Worm (Caenorhabditis elegans) whole organism, L3 larva: Measurements from ENCODE around the gene C35D10.12.

Experiments used
- ZK546.5 ChIP-seq: sonication (generic microtip); optimal IDR thresholded peaks from 2 replicates; lab custom pipeline; 2017; ENCODE audit warnings: missing biosample characterization, missing genetic modification characterization
- aly-2 ChIP-seq: fragments of 150-350 bp; optimal IDR thresholded peaks from 2 replicates; lab custom pipeline; 2014; ENCODE audit warnings: missing biosample characterization, missing genetic modification characterization
- ama-1 ChIP-seq: fragments of 150-350 bp; optimal IDR thresholded peaks from 2 replicates; lab custom pipeline; 2018
- ceh-28 ChIP-seq: fragments of 150-350 bp; optimal IDR thresholded peaks from 2 replicates; lab custom pipeline; 2014; ENCODE audit warnings: missing biosample characterization, missing genetic modification reagents, missing genetic modification characterization
- ceh-82 ChIP-seq: fragments of 150-350 bp; optimal IDR thresholded peaks from 2 replicates; lab custom pipeline; 2014; ENCODE audit warnings: missing biosample characterization, missing genetic modification characterization
- daf-12 ChIP-seq: fragments of 150-350 bp; optimal IDR thresholded peaks from 2 replicates; lab custom pipeline; 2014; ENCODE audit warnings: missing biosample characterization, missing genetic modification reagents, missing genetic modification characterization
- egl-27 ChIP-seq: sonication (generic microtip); optimal IDR thresholded peaks from 4 replicates; lab custom pipeline; 2017; ENCODE audit warnings: missing biosample characterization, missing genetic modification reagents, missing genetic modification characterization
- elt-2 ChIP-seq: sonication (generic microtip); optimal IDR thresholded peaks from 2 replicates; lab custom pipeline; 2016; ENCODE audit warnings: missing genetic modification reagents, mild to moderate bottlenecking, missing genetic modification characterization, missing compliant biosample characterization
- elt-3 ChIP-seq, 3 experiments: fragments of 150-350 bp in 1 of 3; sonication (generic microtip) in 2 of 3; optimal IDR thresholded peaks; 2 replicates in 2 of 3; 4 replicates in 1 of 3; lab custom pipeline; 2014 to 2017; ENCODE audit warnings: missing biosample characterization in 3 of 3, missing genetic modification characterization in 3 of 3
- fkh-10 ChIP-seq: sonication (generic microtip); optimal IDR thresholded peaks from 2 replicates; lab custom pipeline; 2017; ENCODE audit warnings: missing biosample characterization, missing genetic modification reagents, missing genetic modification characterization
- fkh-2 ChIP-seq: fragments of 150-350 bp; optimal IDR thresholded peaks from 2 replicates; lab custom pipeline; 2014; ENCODE audit warnings: missing biosample characterization, missing genetic modification reagents, missing genetic modification characterization
- fos-1 ChIP-seq: fragments of 150-350 bp; optimal IDR thresholded peaks from 2 replicates; lab custom pipeline; 2014; ENCODE audit warnings: missing biosample characterization, missing genetic modification characterization
- hmg-11 ChIP-seq: sonication (generic microtip); optimal IDR thresholded peaks from 2 replicates; lab custom pipeline; 2016; ENCODE audit warnings: missing genetic modification characterization, missing compliant biosample characterization
- jun-1 ChIP-seq: fragments of 150-350 bp; optimal IDR thresholded peaks from 2 replicates; lab custom pipeline; 2014; ENCODE audit warnings: missing biosample characterization, missing genetic modification reagents, missing genetic modification characterization
- lin-15B ChIP-seq: fragments of 150-350 bp; optimal IDR thresholded peaks from 2 replicates; lab custom pipeline; 2014; ENCODE audit warnings: missing biosample characterization, missing genetic modification characterization
- lsy-12 ChIP-seq: sonication (generic microtip); optimal IDR thresholded peaks from 2 replicates; lab custom pipeline; 2016; ENCODE audit warnings: mild to moderate bottlenecking, missing genetic modification characterization, missing compliant biosample characterization
- mml-1 ChIP-seq: fragments of 150-350 bp; sonication (generic microtip); optimal IDR thresholded peaks from 3 replicates; lab custom pipeline; 2014; ENCODE audit warnings: missing biosample characterization, missing genetic modification characterization
- nfya-1 ChIP-seq: sonication (generic microtip); optimal IDR thresholded peaks from 2 replicates; lab custom pipeline; 2017; ENCODE audit warnings: missing genetic modification characterization, mild to moderate bottlenecking, missing compliant biosample characterization, antibody characterized with exemption, moderate library complexity; ENCODE audit not compliant: insufficient read depth
- nhr-12 ChIP-seq: fragments of 150-350 bp; optimal IDR thresholded peaks from 2 replicates; lab custom pipeline; 2014; ENCODE audit warnings: missing biosample characterization, missing genetic modification characterization
- nhr-23 ChIP-seq: fragments of 150-350 bp; optimal IDR thresholded peaks from 2 replicates; lab custom pipeline; 2014; ENCODE audit warnings: missing biosample characterization, missing genetic modification reagents, missing genetic modification characterization
- nhr-237 ChIP-seq: fragments of 150-350 bp; optimal IDR thresholded peaks from 2 replicates; lab custom pipeline; 2014; ENCODE audit warnings: missing biosample characterization, missing genetic modification characterization
- nhr-25 ChIP-seq: sonication (generic microtip); optimal IDR thresholded peaks from 2 replicates; lab custom pipeline; 2017; ENCODE audit warnings: missing biosample characterization, missing genetic modification characterization
- nhr-28 ChIP-seq: fragments of 150-350 bp; optimal IDR thresholded peaks from 2 replicates; lab custom pipeline; 2014; ENCODE audit warnings: missing biosample characterization, missing genetic modification characterization
- nhr-43 ChIP-seq: sonication (generic microtip); optimal IDR thresholded peaks from 2 replicates; lab custom pipeline; 2016; ENCODE audit warnings: mild to moderate bottlenecking, missing genetic modification characterization, missing compliant biosample characterization; ENCODE audit not compliant: poor library complexity, severe bottlenecking
- nhr-67 ChIP-seq: fragments of 150-350 bp; optimal IDR thresholded peaks from 2 replicates; lab custom pipeline; 2014; ENCODE audit warnings: missing biosample characterization, missing genetic modification characterization
- nhr-77 ChIP-seq: fragments of 150-350 bp; optimal IDR thresholded peaks from 2 replicates; lab custom pipeline; 2014; ENCODE audit warnings: missing biosample characterization, missing genetic modification characterization
- pha-4 ChIP-seq: fragments of 150-350 bp; optimal IDR thresholded peaks from 2 replicates; lab custom pipeline; 2014; ENCODE audit warnings: missing biosample characterization, missing genetic modification reagents, missing genetic modification characterization
- pqm-1 ChIP-seq: fragments of 150-350 bp; optimal IDR thresholded peaks from 2 replicates; lab custom pipeline; 2017; ENCODE audit warnings: missing biosample characterization, missing genetic modification characterization, inconsistent platforms
- sea-2 ChIP-seq: fragments of 150-350 bp; sonication (generic microtip); optimal IDR thresholded peaks from 4 replicates; lab custom pipeline; 2014; ENCODE audit warnings: missing biosample characterization, missing genetic modification reagents, missing genetic modification characterization
- skn-1 ChIP-seq: fragments of 150-350 bp; optimal IDR thresholded peaks from 2 replicates; lab custom pipeline; 2014; ENCODE audit warnings: missing biosample characterization, missing genetic modification characterization
- unc-39 ChIP-seq: sonication (generic microtip); optimal IDR thresholded peaks from 4 replicates; lab custom pipeline; 2017; ENCODE audit warnings: missing biosample characterization, missing genetic modification characterization
- ztf-11 ChIP-seq: fragments of 150-350 bp; optimal IDR thresholded peaks from 2 replicates; lab custom pipeline; 2014; ENCODE audit warnings: missing biosample characterization, missing genetic modification characterization
- ztf-4 ChIP-seq: fragments of 150-350 bp; optimal IDR thresholded peaks from 2 replicates; lab custom pipeline; 2014; ENCODE audit warnings: missing biosample characterization, missing genetic modification characterization

The C35D10.12 gene

ce11 chrIII:4856109-4856508, 18.5 kb downstream of the C35D10.12 start, which contains the start of gene C35D10.7:
TSS of gene C35D10.7 (plus strand) at chrIII:4856193.
- TF ChIP-seq hmg-11 (tag; lab: Kevin White, UChicago) (no peak), nhr-23 (tag; lab: Kevin White, UChicago) (no peak), pqm-1 (no peak), ZK546.5 (tag; lab: Kevin White, UChicago) (no peak), ceh-28 (tag; lab: Kevin White, UChicago) (no peak), nhr-43 (tag; lab: Kevin White, UChicago) (no peak), jun-1 (tag; lab: Kevin White, UChicago) (no peak), nhr-77 (tag; lab: Kevin White, UChicago) (no peak)

- TF ChIP-seq elt-3 (tag; optimal IDR thresholded peaks at IDR 0.05; lab: Kevin White, UChicago) (no peak), fkh-2 (tag; lab: Kevin White, UChicago) (no peak), ceh-82 (tag; lab: Kevin White, UChicago) (no peak), fkh-10 (GFP tag; lab: Kevin White, UChicago) (no peak)
- TF ChIP-seq, all 47 proteins: peak for 0
Measured at ce11 chrIII:4854918-4855317, 19.7 kb downstream of the C35D10.12 start, which contains the start of gene C35D10.8. TSS of gene C35D10.8 (plus strand) at chrIII:4855218.

- TF ChIP-seq ceh-82 (tag; lab: Kevin White, UChicago): no peak
- TF ChIP-seq nhr-237 (tag; lab: Kevin White, UChicago): no peak
- TF ChIP-seq unc-39 (tag; lab: Kevin White, UChicago): no peak
- TF ChIP-seq mml-1 (tag; lab: Kevin White, UChicago): no peak
- no peak for TF ChIP-seq nhr-77 (tag; lab: Kevin White, UChicago)
- TF ChIP-seq nhr-12 (tag; lab: Kevin White, UChicago): no peak
- TF ChIP-seq nhr-28 (tag; lab: Kevin White, UChicago): no peak
- no peak for TF ChIP-seq ZK546.5 (tag; lab: Kevin White, UChicago)
- TF ChIP-seq elt-3 (tag; optimal IDR thresholded peaks at IDR 0.05; lab: Kevin White, UChicago): no peak
- no peak for TF ChIP-seq nhr-23 (tag; lab: Kevin White, UChicago)
- TF ChIP-seq ama-1: no peak
- TF ChIP-seq ztf-11 (tag; lab: Kevin White, UChicago): no peak
- no peak for TF ChIP-seq nhr-67 (tag; lab: Kevin White, UChicago)
- TF ChIP-seq elt-2 (tag; lab: Kevin White, UChicago): no peak
- no peak for TF ChIP-seq hmg-11 (tag; lab: Kevin White, UChicago)
- TF ChIP-seq fkh-2 (tag; lab: Kevin White, UChicago): no peak
- no peak for TF ChIP-seq aly-2
- no peak for TF ChIP-seq ztf-4 (tag; lab: Kevin White, UChicago)
- no peak for TF ChIP-seq daf-12 (tag; lab: Kevin White, UChicago)
- no peak for TF ChIP-seq nhr-25 (tag; lab: Kevin White, UChicago)
Measured at ce11 chrIII:4852025-4852424, 22.5 kb downstream of the C35D10.12 start, which contains the start of gene ced-4. TSS of gene ced-4 (plus strand) at chrIII:4852325.

- TF ChIP-seq pha-4 (tag; lab: Kevin White, UChicago) (peak; percentile 71), ztf-4 (tag; lab: Kevin White, UChicago) (no peak), skn-1 (tag; lab: Kevin White, UChicago) (peak; percentile 45), nfya-1 (peak; percentile 31), lin-15B (tag; lab: Kevin White, UChicago) (peak; percentile 24), sea-2 (no peak), daf-12 (tag; lab: Kevin White, UChicago) (no peak), nhr-12 (tag; lab: Kevin White, UChicago) (no peak)
- TF ChIP-seq, all 47 proteins: peak for 4
Measured at ce11 chrIII:4850139-4850538, 24.4 kb downstream of the C35D10.12 start, which contains the start of gene F26A1.1. TSS of gene F26A1.1 (plus strand) at chrIII:4850507.

- no peak for TF ChIP-seq lin-15B (tag; lab: Kevin White, UChicago)
- TF ChIP-seq egl-27 (tag; lab: Kevin White, UChicago): no peak
- no peak for TF ChIP-seq hmg-11 (tag; lab: Kevin White, UChicago)
- TF ChIP-seq fos-1 (tag; lab: Kevin White, UChicago): no peak
- TF ChIP-seq nhr-237 (tag; lab: Kevin White, UChicago): no peak
- no peak for TF ChIP-seq ama-1
- TF ChIP-seq fkh-10 (GFP tag; lab: Kevin White, UChicago): no peak
- TF ChIP-seq lsy-12 (tag; lab: Kevin White, UChicago): no peak
- TF ChIP-seq, all 47 proteins: peak for 0
Measured at ce11 chrIII:4849739-4850138, 24.8 kb downstream of the C35D10.12 start, which contains the start of gene nonu-1. TSS of gene nonu-1 (minus strand) at chrIII:4849907.
